Worm (Caenorhabditis elegans): ENCODE measurements around the gene ztf-13.

The ztf-13 gene

DNA sequence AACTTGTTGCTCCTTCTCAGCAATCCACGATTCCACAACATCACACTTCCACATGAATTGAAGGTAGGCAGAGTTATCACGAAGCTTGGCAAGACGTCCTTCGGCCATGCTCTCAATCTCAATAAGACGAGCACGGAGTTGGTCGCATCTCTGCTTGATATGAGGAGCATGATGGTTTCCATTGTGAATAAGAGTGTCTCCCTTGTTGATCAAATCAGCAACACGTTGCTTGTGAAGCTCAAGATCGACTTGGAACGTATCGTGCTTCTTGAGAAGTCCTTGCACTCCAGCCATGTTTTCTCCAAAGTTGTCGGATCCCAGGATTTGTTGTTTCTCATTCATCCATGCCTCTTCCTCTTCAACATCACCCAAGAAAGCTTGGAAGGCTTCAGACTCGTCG lies 17.6 kb upstream of the ztf-13 start:
- TF ChIP-seq nhr-237 (tag; optimal IDR thresholded peaks at IDR 0.05) (no peak), aly-2 (tag; optimal IDR thresholded peaks at IDR 0.05) (no peak), aha-1 (tag; optimal IDR thresholded peaks at IDR 0.05) (no peak), tbx-2 (tag; optimal IDR thresholded peaks at IDR 0.05) (no peak), ceh-82 (tag; optimal IDR thresholded peaks at IDR 0.05) (no peak), C34B4.2 (tag; optimal IDR thresholded peaks at IDR 0.05) (no peak), lin-35 (GFP tag; optimal IDR thresholded peaks at IDR 0.05) (no peak), F16B12.6 (tag; optimal IDR thresholded peaks at IDR 0.05) (no peak), grh-1 (GFP tag; IDR thresholded peaks at IDR 0.05) (no peak), rnt-1 (tag; optimal IDR thresholded peaks at IDR 0.05) (no peak), dpl-1 (GFP tag; optimal IDR thresholded peaks at IDR 0.05) (no peak), sox-4 (tag; optimal IDR thresholded peaks at IDR 0.05) (no peak), egl-27 (tag; optimal IDR thresholded peaks at IDR 0.05) (no peak), fkh-10 (GFP tag; optimal IDR thresholded peaks at IDR 0.05) (no peak), pag-3 (tag; optimal IDR thresholded peaks at IDR 0.05; ENCODE audit: borderline replicate concordance, insufficient read depth) (no peak), nhr-20 (tag; optimal IDR thresholded peaks at IDR 0.05) (no peak), hlh-4 (tag; optimal IDR thresholded peaks at IDR 0.05) (no peak)

- TF ChIP-seq nhr-20 (tag; optimal IDR thresholded peaks at IDR 0.05) (no peak), xbp-1 (tag; optimal IDR thresholded peaks at IDR 0.05) (no peak), nhr-19 (GFP tag; conservative IDR thresholded peaks at IDR 0.05) (no peak), C04F5.9 (tag; optimal IDR thresholded peaks at IDR 0.05) (no peak), ces-1 (GFP tag; optimal IDR thresholded peaks at IDR 0.05) (no peak), tbx-2 (tag; optimal IDR thresholded peaks at IDR 0.05) (no peak), efl-1 (optimal IDR thresholded peaks at IDR 0.05) (no peak), efl-1 (GFP tag; optimal IDR thresholded peaks at IDR 0.05 in 1 of 2) (peak in 1 of 2 experiments; percentile 76), hpl-2 (GFP tag; optimal IDR thresholded peaks at IDR 0.05) (no peak), mep-1 (tag; optimal IDR thresholded peaks at IDR 0.05) (no peak)
Measured at ce11 chrX:3118596-3119287, 16.8 kb upstream of the ztf-13 start.

DNA sequence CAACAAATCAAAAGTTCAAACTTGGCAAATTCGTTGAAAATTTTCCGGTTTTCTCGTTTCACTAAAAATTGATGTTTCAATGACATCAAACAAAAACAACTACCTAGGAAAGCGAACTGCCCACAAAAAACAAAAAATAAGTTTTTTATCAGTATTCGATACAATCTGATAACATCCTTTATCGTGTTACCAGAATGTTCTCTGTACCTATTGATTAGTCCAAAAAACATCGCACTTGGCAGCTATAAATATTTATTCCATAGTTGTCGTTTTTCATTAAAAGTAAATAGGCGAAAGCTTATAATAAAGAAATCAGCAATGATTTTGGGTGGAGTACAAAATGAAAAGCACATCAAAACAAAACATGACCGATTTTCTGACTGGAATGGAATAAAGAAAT lies 15.2 kb upstream of the ztf-13 start:
- no peak for TF ChIP-seq nhr-77 (tag; optimal IDR thresholded peaks at IDR 0.05)
- TF ChIP-seq elt-2 (tag; optimal IDR thresholded peaks at IDR 0.05), result peak; percentile 79
- TF ChIP-seq egl-27 (tag; optimal IDR thresholded peaks at IDR 0.05), result no peak
- TF ChIP-seq snu-23 (GFP tag; optimal IDR thresholded peaks at IDR 0.05), result peak; percentile 26
- TF ChIP-seq ztf-4 (tag; optimal IDR thresholded peaks at IDR 0.05), result peak; percentile 37
- no peak for TF ChIP-seq mef-2 (tag; optimal IDR thresholded peaks at IDR 0.05)
- TF ChIP-seq nhr-71 (tag; optimal IDR thresholded peaks at IDR 0.05), result peak; percentile 48
- peak; percentile 41 for TF ChIP-seq nhr-90 (tag; optimal IDR thresholded peaks at IDR 0.05; ENCODE audit: poor library complexity)
- peak; percentile 40 for TF ChIP-seq nhr-20 (tag; optimal IDR thresholded peaks at IDR 0.05)
- TF ChIP-seq lin-35 (GFP tag; optimal IDR thresholded peaks at IDR 0.05), result peak in 1 of 2 experiments; percentile 33
- peak; percentile 31 for TF ChIP-seq lin-14 (GFP tag; optimal IDR thresholded peaks at IDR 0.05)
- peak in 1 of 6 experiments; percentile 80 for TF ChIP-seq elt-3 (tag; optimal IDR thresholded peaks at IDR 0.05)
- peak; percentile 33; the same call in 1 of the 2 replicates for TF ChIP-seq nhr-19 (GFP tag; conservative IDR thresholded peaks at IDR 0.05)
- TF ChIP-seq aly-2 (tag; optimal IDR thresholded peaks at IDR 0.05), result peak; percentile 85
- no peak for TF ChIP-seq lir-3 (tag; optimal IDR thresholded peaks at IDR 0.05; ENCODE audit: poor library complexity)
- TF ChIP-seq ama-1 (optimal IDR thresholded peaks at IDR 0.05), result peak; percentile 38
- no peak for TF ChIP-seq isw-1 (GFP tag; IDR thresholded peaks at IDR 0.05)
- TF ChIP-seq lin-15B (tag; optimal IDR thresholded peaks at IDR 0.05), result no peak
- TF ChIP-seq nhr-85 (tag), result peak; percentile 88
- no peak for TF ChIP-seq aha-1 (tag; optimal IDR thresholded peaks at IDR 0.05)
- TF ChIP-seq ceh-63 (GFP tag; optimal IDR thresholded peaks at IDR 0.05), result no peak
